Fruit fly (Drosophila melanogaster): Measurements from ENCODE around the gene Ance.

The Ance gene

dm6 chr2L:13905072-13905847 is at the start of gene Ance (continued):
- peak; percentile 51 for TF ChIP-seq CG15269 (tag; optimal IDR thresholded peaks at IDR 0.05)
- TF ChIP-seq CG2678 (tag; optimal IDR thresholded peaks at IDR 0.05), result peak; percentile 69
- peak; percentile 83 for TF ChIP-seq Med (GFP tag)
- TF ChIP-seq onecut (GFP tag; IDR thresholded peaks at IDR 0.05), result 0 out of 2 replicates have a peak, but pooled peaks have one; percentile 15
- TF ChIP-seq CG18764 (GFP tag; optimal IDR thresholded peaks at IDR 0.05), result no peak
- TF ChIP-seq sens (GFP tag), result peak; percentile 39
- TF ChIP-seq pho (GFP tag; optimal IDR thresholded peaks at IDR 0.05), result peak; percentile 7
- peak; percentile 23 for TF ChIP-seq Hr3 (GFP tag; optimal IDR thresholded peaks at IDR 0.05)
- TF ChIP-seq cas (GFP tag; IDR thresholded peaks at IDR 0.05), result peak; percentile 59; the same call in 1 of the 2 replicates
- TF ChIP-seq gem (tag; optimal IDR thresholded peaks at IDR 0.05), result peak; percentile 58
- TF ChIP-seq Hmr (GFP tag; optimal IDR thresholded peaks at IDR 0.05), result peak; percentile 54
- TF ChIP-seq al (GFP tag; IDR thresholded peaks at IDR 0.05), result peak; percentile 57; the same call in 1 of the 2 replicates
- TF ChIP-seq fd64A (GFP tag; optimal IDR thresholded peaks at IDR 0.05), result no peak
- no peak for TF ChIP-seq cato (GFP tag; optimal IDR thresholded peaks at IDR 0.05; ENCODE audit: borderline replicate concordance)
- TF ChIP-seq unc-4 (GFP tag; IDR thresholded peaks at IDR 0.05; ENCODE audit: partially characterized antibody), result 0 out of 2 replicates have a peak, but pooled peaks have one; percentile 21
- TF ChIP-seq Doc2 (GFP tag; IDR thresholded peaks at IDR 0.05), result no peak
- no peak for TF ChIP-seq crol (GFP tag; IDR thresholded peaks at IDR 0.05)
- TF ChIP-seq Taf1 (GFP tag; IDR thresholded peaks at IDR 0.05), result peak; percentile 29; the same call in 1 of the 2 replicates
- TF ChIP-seq Ssrp (tag; optimal IDR thresholded peaks at IDR 0.05), result peak; percentile 9
- peak; percentile 46 for TF ChIP-seq CG7556 (GFP tag; optimal IDR thresholded peaks at IDR 0.05)
- peak in 1 of 2 experiments; percentile 23 for TF ChIP-seq Trl (optimal IDR thresholded peaks at IDR 0.05)
- TF ChIP-seq Trl (GFP tag; optimal IDR thresholded peaks at IDR 0.05), result no peak
- TF ChIP-seq Blimp-1 (GFP tag; optimal IDR thresholded peaks at IDR 0.05), result peak; percentile 28
- TF ChIP-seq sob (GFP tag; IDR thresholded peaks at IDR 0.05), result peak; percentile 53; the same call in 1 of the 2 replicates
- no peak for TF ChIP-seq vnd (GFP tag; IDR thresholded peaks at IDR 0.05; ENCODE audit: partially characterized antibody)
- peak; percentile 13 for TF ChIP-seq CG30403 (GFP tag; optimal IDR thresholded peaks at IDR 0.05)
- 0 out of 2 replicates have a peak, but pooled peaks have one; percentile 29 for TF ChIP-seq ranshi (GFP tag; IDR thresholded peaks at IDR 0.05)
- TF ChIP-seq CG8478 (optimal IDR thresholded peaks at IDR 0.05), result no peak
- peak; percentile 69 for TF ChIP-seq CG3847 (GFP tag; IDR thresholded peaks at IDR 0.05)
- peak; percentile 18 for TF ChIP-seq CG15696 (tag; optimal IDR thresholded peaks at IDR 0.05)
- TF ChIP-seq Eip74EF (GFP tag; optimal IDR thresholded peaks at IDR 0.05), result peak in 1 of 2 experiments; percentile 62
- TF ChIP-seq CG30020 (tag; optimal IDR thresholded peaks at IDR 0.05), result no peak
- TF ChIP-seq eve (GFP tag; optimal IDR thresholded peaks at IDR 0.05), result no peak
- no peak for TF ChIP-seq CG14014 (GFP tag; IDR thresholded peaks at IDR 0.05)
- TF ChIP-seq CG2712 (tag; optimal IDR thresholded peaks at IDR 0.05), result no peak
- TF ChIP-seq NFAT (GFP tag; IDR thresholded peaks at IDR 0.05), result 0 out of 2 replicates have a peak, but pooled peaks have one; percentile 51
- TF ChIP-seq CkIIα-i1 (GFP tag; IDR thresholded peaks at IDR 0.05), result no peak
- peak; percentile 31; the same call in 1 of the 2 replicates for TF ChIP-seq CG14441 (GFP tag; IDR thresholded peaks at IDR 0.05)
- peak; percentile 43 for TF ChIP-seq gsb-n (tag; optimal IDR thresholded peaks at IDR 0.05)
- peak; percentile 8 for TF ChIP-seq caup (GFP tag; optimal IDR thresholded peaks at IDR 0.05; ENCODE audit: severe bottlenecking)
- TF ChIP-seq CG10147 (GFP tag; optimal IDR thresholded peaks at IDR 0.05), result peak; percentile 60
- TF ChIP-seq CG4404 (GFP tag; IDR thresholded peaks at IDR 0.05), result peak; percentile 43; the same call in 1 of the 2 replicates
- TF ChIP-seq dmrt99B (tag; optimal IDR thresholded peaks at IDR 0.05), result peak; percentile 11
- 0 out of 2 replicates have a peak, but pooled peaks have one; percentile 11 for TF ChIP-seq CG31224 (GFP tag; IDR thresholded peaks at IDR 0.05)
- TF ChIP-seq slbo (GFP tag; IDR thresholded peaks at IDR 0.05), result peak; percentile 69
- peak; percentile 38; the same call in 1 of the 2 replicates for TF ChIP-seq lmd (GFP tag; IDR thresholded peaks at IDR 0.05)
- TF ChIP-seq CG10543 (GFP tag; optimal IDR thresholded peaks at IDR 0.05), result peak; percentile 23
- TF ChIP-seq Gug (GFP tag; IDR thresholded peaks at IDR 0.05), result peak; percentile 16; the same call in 1 of the 4 replicates
- TF ChIP-seq tin (GFP tag; optimal IDR thresholded peaks at IDR 0.05), result peak; percentile 35

All from whole organism, embryonic.